Worm (Caenorhabditis elegans) whole organism, L2 larva: Measurements from ENCODE around the gene C46F9.5.
"Not testable (repeated sequence)": the region's sequence is repeated elsewhere in the genome, so short reads cannot be mapped to it uniquely, and the experiment has no call there.

Source experiments
- C34F6.9 ChIP-seq: fragments of 150-350 bp; optimal IDR thresholded peaks from 2 replicates; lab custom pipeline; 2014; ENCODE audit warnings: missing biosample characterization, missing genetic modification characterization
- F13H6.1 ChIP-seq: sonication (generic microtip); optimal IDR thresholded peaks from 2 replicates; lab custom pipeline; 2016; ENCODE audit warnings: missing genetic modification characterization, missing compliant biosample characterization
- Y55F3AM.14 ChIP-seq: fragments of 200-800 bp; sonication (Bioruptor generic); optimal IDR thresholded peaks from 2 replicates; lab custom pipeline; 2018; ENCODE audit warnings: mild to moderate bottlenecking, missing genetic modification characterization, missing compliant biosample characterization
- ZK546.5 ChIP-seq: sonication (generic microtip); optimal IDR thresholded peaks from 2 replicates; lab custom pipeline; 2017; ENCODE audit warnings: missing biosample characterization, missing genetic modification characterization
- ama-1 ChIP-seq: fragments of 150-350 bp; optimal IDR thresholded peaks from 2 replicates; lab custom pipeline; 2018; ENCODE audit warnings: inconsistent platforms
- blmp-1 ChIP-seq: sonication (generic microtip); optimal IDR thresholded peaks from 2 replicates; lab custom pipeline; 2017; ENCODE audit warnings: missing genetic modification characterization, mild to moderate bottlenecking, missing compliant biosample characterization, antibody characterized with exemption, moderate library complexity; ENCODE audit not compliant: insufficient read depth
- ceh-82 ChIP-seq: fragments of 150-350 bp; optimal IDR thresholded peaks from 2 replicates; lab custom pipeline; 2014; ENCODE audit warnings: missing biosample characterization, missing genetic modification characterization
- elt-1 ChIP-seq: fragments of 150-350 bp; optimal IDR thresholded peaks from 2 replicates; lab custom pipeline; 2014; ENCODE audit warnings: missing biosample characterization, missing genetic modification characterization
- fos-1 ChIP-seq: fragments of 150-350 bp; optimal IDR thresholded peaks from 2 replicates; lab custom pipeline; 2014; ENCODE audit warnings: missing biosample characterization, missing genetic modification characterization
- gmeb-1 ChIP-seq: fragments of 150-350 bp; optimal IDR thresholded peaks from 2 replicates; lab custom pipeline; 2014; ENCODE audit warnings: missing biosample characterization, missing genetic modification characterization
- lin-11 ChIP-seq: fragments of 150-350 bp; sonication (generic microtip); optimal IDR thresholded peaks from 2 replicates; lab custom pipeline; 2014; ENCODE audit warnings: missing biosample characterization, missing genetic modification characterization, inconsistent platforms, mixed read lengths
- lsy-2 ChIP-seq, 2 experiments: fragments of 150-350 bp in 1 of 2; sonication (generic microtip) in 1 of 2; optimal IDR thresholded peaks; 2 replicates each; lab custom pipeline; 2014 to 2017; ENCODE audit warnings: missing biosample characterization in 2 of 2, missing genetic modification characterization in 2 of 2
- mdl-1 ChIP-seq, 2 experiments: fragments of 150-350 bp in 1 of 2; sonication (generic microtip) in 1 of 2; optimal IDR thresholded peaks; 2 replicates each; lab custom pipeline; 2017; ENCODE audit warnings: missing biosample characterization in 2 of 2, missing genetic modification characterization in 2 of 2
- nhr-11 ChIP-seq: fragments of 150-350 bp; optimal IDR thresholded peaks from 2 replicates; lab custom pipeline; 2014; ENCODE audit warnings: missing biosample characterization, missing genetic modification characterization
- nhr-12 ChIP-seq: fragments of 150-350 bp; optimal IDR thresholded peaks from 2 replicates; lab custom pipeline; 2014; ENCODE audit warnings: missing biosample characterization, missing genetic modification characterization
- nhr-237 ChIP-seq: fragments of 150-350 bp; optimal IDR thresholded peaks from 2 replicates; lab custom pipeline; 2014; ENCODE audit warnings: missing biosample characterization, missing genetic modification characterization
- nhr-25 ChIP-seq: fragments of 150-350 bp; sonication (generic microtip); optimal IDR thresholded peaks from 3 replicates; lab custom pipeline; 2014; ENCODE audit warnings: missing biosample characterization, missing genetic modification characterization
- nhr-6 ChIP-seq: fragments of 150-350 bp; optimal IDR thresholded peaks from 2 replicates; lab custom pipeline; 2014; ENCODE audit warnings: missing biosample characterization, missing genetic modification characterization
- nhr-77 ChIP-seq: fragments of 150-350 bp; optimal IDR thresholded peaks from 2 replicates; lab custom pipeline; 2014; ENCODE audit warnings: missing biosample characterization, missing genetic modification characterization
- peb-1 ChIP-seq: fragments of 150-350 bp; optimal IDR thresholded peaks from 2 replicates; lab custom pipeline; 2014; ENCODE audit warnings: missing biosample characterization, missing genetic modification characterization
- sma-9 ChIP-seq, 2 experiments: fragments of 150-350 bp in 1 of 2; sonication (generic microtip) in 1 of 2; optimal IDR thresholded peaks; 2 replicates each; lab custom pipeline; 2014 to 2016; ENCODE audit warnings: missing genetic modification characterization in 2 of 2, mild to moderate bottlenecking in 1 of 2, missing biosample characterization in 1 of 2, missing compliant biosample characterization in 1 of 2, missing genetic modification reagents in 1 of 2, moderate library complexity in 1 of 2
- unc-62 ChIP-seq: fragments of 150-350 bp; optimal IDR thresholded peaks from 2 replicates; lab custom pipeline; 2014; ENCODE audit warnings: missing biosample characterization, missing genetic modification reagents, missing genetic modification characterization
- zag-1 ChIP-seq: fragments of 150-350 bp; optimal IDR thresholded peaks from 2 replicates; lab custom pipeline; 2014; ENCODE audit warnings: missing biosample characterization, missing genetic modification characterization
- ztf-1 ChIP-seq: fragments of 200-800 bp; sonication (Bioruptor generic); conservative IDR thresholded peaks from 2 replicates; pipeline ENCODE4 v1.3.6; 2022; ENCODE audit warnings: missing genetic modification characterization, missing compliant biosample characterization
- ztf-4 ChIP-seq: fragments of 150-350 bp; optimal IDR thresholded peaks from 2 replicates; lab custom pipeline; 2014; ENCODE audit warnings: missing biosample characterization, missing genetic modification characterization

C46F9.5 gene

DNA sequence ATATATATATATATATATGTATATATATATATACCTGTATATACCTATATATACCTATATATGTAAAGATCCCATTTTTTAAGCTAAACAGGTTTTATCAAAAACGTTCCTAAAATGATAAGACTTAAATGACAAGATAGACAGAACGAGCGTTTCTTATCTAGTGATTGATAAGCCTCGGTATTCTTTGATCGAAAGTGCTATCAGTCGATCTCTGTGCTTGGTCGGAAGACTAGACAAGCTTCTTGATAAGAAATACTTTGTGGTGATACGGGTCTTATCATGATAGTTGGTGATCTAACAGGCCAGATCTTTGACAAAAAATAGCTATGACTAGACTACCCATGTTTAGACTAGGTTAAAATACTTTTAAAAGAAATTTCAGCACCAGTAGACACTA is 43.7 kb upstream of the C46F9.5 start (continued):
- TF ChIP-seq lsy-2 (tag; optimal IDR thresholded peaks at IDR 0.05; lab: Kevin White, UChicago), result no peak
- no peak for TF ChIP-seq ztf-1
- TF ChIP-seq mdl-1 (tag; optimal IDR thresholded peaks at IDR 0.05; lab: Kevin White, UChicago), result no peak
- no peak for TF ChIP-seq elt-1
- TF ChIP-seq, all 48 proteins: peak for 8

DNA sequence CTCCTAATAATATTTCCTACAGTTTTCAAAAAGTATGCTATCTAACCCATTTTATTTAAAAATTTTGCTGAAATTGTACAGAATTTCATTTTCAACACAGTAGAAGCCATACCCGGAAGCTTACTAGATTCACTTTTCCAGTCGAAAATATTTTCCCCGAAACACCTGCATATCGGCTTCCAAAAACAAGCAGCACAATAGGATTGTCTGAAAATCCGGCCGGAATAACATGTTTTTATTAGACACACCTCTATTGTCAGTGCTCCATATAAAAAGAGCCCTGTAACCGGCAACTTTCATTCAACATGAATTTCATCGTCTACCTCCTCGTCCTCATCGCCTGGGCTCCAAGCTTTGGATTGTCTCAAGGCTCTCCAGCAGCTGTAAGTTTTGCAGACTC is 42.9 kb upstream of the C46F9.5 start, which contains the start of gene C52E2.2:
TSS of gene C52E2.2 (plus strand) at position 301 of the 400 bp plus-strand sequence.
- TF ChIP-seq ceh-82 (no peak), zag-1 (tag; lab: Kevin White, UChicago) (no peak), nhr-6 (tag; lab: Kevin White, UChicago) (no peak), blmp-1 (tag; lab: Kevin White, UChicago) (no peak), ZK546.5 (tag; lab: Kevin White, UChicago) (no peak)

- not testable (repeated sequence) for TF ChIP-seq nhr-25 (tag; lab: Kevin White, UChicago); C34F6.9; blmp-1 (tag; lab: Kevin White, UChicago)
- TF ChIP-seq, all 48 proteins: peak for 0; not testable (repeated sequence) for 48
Measured at ce11 chrII:1854094-1854493, 41.3 kb upstream of the C46F9.5 start, which contains the start of gene fbxb-95. TSS of gene fbxb-95 (plus strand) at chrII:1854394.

- TF ChIP-seq nhr-237; F13H6.1 (tag; lab: Kevin White, UChicago); nhr-11 (tag; lab: Kevin White, UChicago): not testable (repeated sequence)
Measured at ce11 chrII:1861285-1861793, 34.0 kb upstream of the C46F9.5 start, which contains the start of gene C16C4.18. TSS of gene C16C4.18 (minus strand) at chrII:1861335.

DNA sequence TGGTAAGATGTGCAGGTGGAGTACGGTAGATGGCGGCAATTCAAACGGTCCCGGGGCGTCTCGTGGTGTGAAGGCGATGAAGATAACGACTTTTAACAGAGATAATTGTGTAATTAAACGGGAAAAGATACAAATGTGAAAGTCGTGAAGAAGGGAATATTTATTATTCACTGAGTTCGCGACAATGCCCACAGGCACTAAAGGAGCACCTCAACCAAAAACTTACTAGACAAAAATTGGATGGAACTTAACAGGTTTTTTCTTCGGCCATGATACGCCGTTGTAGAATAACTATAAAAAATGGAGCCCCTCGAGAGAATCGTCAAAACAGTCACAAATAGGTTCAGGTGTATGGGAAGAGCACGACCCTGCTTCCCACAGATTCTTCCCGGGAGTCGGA is 33.0 kb upstream of the C46F9.5 start, which contains the start of gene fbxb-98:
TSS of gene fbxb-98 (plus strand) at position 301 of the 400 bp plus-strand sequence.
- not testable (repeated sequence) for TF ChIP-seq elt-1; nhr-77; ztf-4 (tag; lab: Kevin White, UChicago)

DNA sequence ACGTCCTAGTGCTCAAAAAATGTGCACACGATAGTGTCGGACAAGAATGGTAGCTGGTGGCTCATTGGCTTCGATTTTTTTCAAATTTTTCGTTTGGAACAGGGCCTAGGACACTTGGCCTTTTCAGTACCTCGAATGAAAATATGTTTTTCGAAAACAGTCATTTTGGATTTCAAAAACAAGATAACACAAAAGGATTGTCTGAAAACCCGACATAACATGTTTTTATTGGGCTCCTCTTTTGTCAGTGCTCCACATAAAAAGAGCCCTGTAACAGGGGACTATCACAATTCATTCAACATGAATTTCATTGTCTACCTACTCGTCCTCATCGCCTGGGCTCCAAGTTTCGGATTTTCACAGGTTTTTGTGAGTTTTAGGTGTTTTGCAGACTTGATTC is 31.1 kb upstream of the C46F9.5 start, which contains the start of gene C16C4.17:
TSS of gene C16C4.17 (plus strand) at position 301 of the 400 bp plus-strand sequence.
- no peak for TF ChIP-seq ztf-1
- TF ChIP-seq lsy-2 (tag; optimal IDR thresholded peaks at IDR 0.05; lab: Kevin White, UChicago), result no peak
- TF ChIP-seq F13H6.1 (tag; lab: Kevin White, UChicago), result no peak
- no peak for TF ChIP-seq peb-1 (tag; lab: Kevin White, UChicago)
- TF ChIP-seq nhr-25 (tag; lab: Kevin White, UChicago), result no peak
- TF ChIP-seq ztf-4 (tag; lab: Kevin White, UChicago), result no peak
- TF ChIP-seq lin-11 (tag; lab: Kevin White, UChicago), result no peak
- no peak for TF ChIP-seq ama-1
- TF ChIP-seq nhr-12 (tag; lab: Kevin White, UChicago), result no peak
- no peak for TF ChIP-seq Y55F3AM.14 (GFP tag; lab: Kevin White, UChicago)
- no peak for TF ChIP-seq gmeb-1 (tag; lab: Kevin White, UChicago)
- no peak for TF ChIP-seq unc-62 (GFP tag; lab: Kevin White, UChicago)

ce11 chrII:1865683-1866431 is 29.5 kb upstream of the C46F9.5 start, which contains the start of gene math-15:
TSS of gene math-15 (plus strand) at chrII:1866381.
- TF ChIP-seq fos-1 (tag; lab: Kevin White, UChicago), result peak; percentile 50
- TF ChIP-seq sma-9 (GFP tag; optimal IDR thresholded peaks at IDR 0.05; lab: Kevin White, UChicago), result no peak
- TF ChIP-seq sma-9 (tag; optimal IDR thresholded peaks at IDR 0.05; lab: Kevin White, UChicago), result no peak
- TF ChIP-seq, all 48 proteins: peak for 1
